Worm (Caenorhabditis elegans) whole organism, L4 larva: ENCODE data around the gene F35G2.1.

Experiments
- T20F7.1 ChIP-seq: fragments of 200-800 bp; sonication (Bioruptor generic); optimal IDR thresholded peaks from 2 replicates; lab custom pipeline; 2018; ENCODE audit warnings: mild to moderate bottlenecking, missing genetic modification characterization, missing compliant biosample characterization
- aha-1 ChIP-seq: fragments of 150-350 bp; peaks from one replicate; lab custom pipeline; 2014; ENCODE audit warnings: missing biosample characterization, missing genetic modification characterization
- ceh-20 ChIP-seq: fragments of 200-800 bp; sonication (Bioruptor generic); IDR thresholded peaks from 2 replicates; pipeline ENCODE4 v1.3.6; 2022; ENCODE audit warnings: missing genetic modification reagents, missing genetic modification characterization, missing compliant biosample characterization
- ceh-82 ChIP-seq: sonication (generic microtip); optimal IDR thresholded peaks from 2 replicates; lab custom pipeline; 2017; ENCODE audit warnings: missing biosample characterization, missing genetic modification characterization
- ctbp-1 ChIP-seq: fragments of 200-800 bp; sonication (Bioruptor generic); IDR thresholded peaks from 2 replicates; pipeline ENCODE4 v1.3.6; 2022; ENCODE audit warnings: missing genetic modification reagents, missing genetic modification characterization, missing compliant biosample characterization
- daf-16 ChIP-seq, 3 experiments: sonication (generic microtip); optimal IDR thresholded peaks; 2 replicates each; lab custom pipeline; 2016 to 2017; ENCODE audit warnings: missing genetic modification characterization in 3 of 3, missing genetic modification reagents in 3 of 3, mild to moderate bottlenecking in 2 of 3, missing compliant biosample characterization in 2 of 3, missing biosample characterization in 1 of 3, moderate library complexity in 1 of 3
- dmd-6 ChIP-seq: fragments of 200-800 bp; sonication (Bioruptor generic); IDR thresholded peaks from 2 replicates; pipeline ENCODE4 v1.3.6; 2022; ENCODE audit warnings: missing genetic modification reagents, missing genetic modification characterization, missing compliant biosample characterization
- dpl-1 ChIP-seq: fragments of 150-350 bp; optimal IDR thresholded peaks from 2 replicates; lab custom pipeline; 2014; ENCODE audit warnings: missing biosample characterization, missing genetic modification reagents, missing genetic modification characterization
- duxl-1 ChIP-seq: sonication (generic microtip); optimal IDR thresholded peaks from 2 replicates; lab custom pipeline; 2016; ENCODE audit warnings: mild to moderate bottlenecking, missing genetic modification characterization, moderate library complexity, missing compliant biosample characterization; ENCODE audit not compliant: poor library complexity
- dve-1 ChIP-seq: sonication (generic microtip); optimal IDR thresholded peaks from 2 replicates; lab custom pipeline; 2017; ENCODE audit warnings: antibody characterized with exemption, mild to moderate bottlenecking, missing genetic modification characterization, missing compliant biosample characterization; ENCODE audit not compliant: insufficient read depth
- egl-27 ChIP-seq: sonication (generic microtip); optimal IDR thresholded peaks from 3 replicates; lab custom pipeline; 2017; ENCODE audit warnings: missing biosample characterization, missing genetic modification reagents, missing genetic modification characterization
- egl-43 ChIP-seq: fragments of 200-800 bp; sonication (Bioruptor generic); IDR thresholded peaks from 2 replicates; pipeline ENCODE4 v1.3.6; 2022; ENCODE audit warnings: missing genetic modification reagents, missing genetic modification characterization, missing compliant biosample characterization
- hif-1 ChIP-seq, 2 experiments: sonication (generic microtip); optimal IDR thresholded peaks; 2 replicates each; lab custom pipeline; 2016 to 2017; ENCODE audit warnings: missing compliant biosample characterization in 2 of 2, missing genetic modification characterization in 2 of 2, missing genetic modification reagents in 2 of 2, missing genotype in 2 of 2, mild to moderate bottlenecking in 1 of 2
- hlh-11 ChIP-seq: fragments of 200-800 bp; sonication (Bioruptor generic); optimal IDR thresholded peaks from 2 replicates; lab custom pipeline; 2018; ENCODE audit warnings: mild to moderate bottlenecking, missing genetic modification characterization, missing compliant biosample characterization
- hlh-30 ChIP-seq: sonication (generic microtip); optimal IDR thresholded peaks from 2 replicates; lab custom pipeline; 2017; ENCODE audit warnings: antibody characterized with exemption, mild to moderate bottlenecking, missing genetic modification characterization, missing compliant biosample characterization; ENCODE audit not compliant: insufficient read depth
- hmg-1.1 ChIP-seq: fragments of 200-800 bp; sonication (Bioruptor generic); IDR thresholded peaks from 2 replicates; pipeline ENCODE4 v1.3.6; 2022; ENCODE audit warnings: missing genetic modification reagents, missing genetic modification characterization, missing compliant biosample characterization
- lin-1 ChIP-seq: fragments of 200-800 bp; sonication (Bioruptor generic); IDR thresholded peaks from 2 replicates; pipeline ENCODE4 v1.3.6; 2022; ENCODE audit warnings: missing genetic modification reagents, missing genetic modification characterization, missing compliant biosample characterization
- lin-13 ChIP-seq: fragments of 150-350 bp; optimal IDR thresholded peaks from 2 replicates; lab custom pipeline; 2014; ENCODE audit warnings: missing biosample characterization, missing genetic modification reagents, missing genetic modification characterization
- mdl-1 ChIP-seq, 2 experiments: fragments of 150-350 bp in 1 of 2; sonication (generic microtip) in 1 of 2; optimal IDR thresholded peaks; 2 replicates each; lab custom pipeline; 2014 to 2017; ENCODE audit warnings: missing biosample characterization in 2 of 2, missing genetic modification characterization in 2 of 2
- mep-1 ChIP-seq: fragments of 150-350 bp; sonication (generic microtip); optimal IDR thresholded peaks from 3 replicates; lab custom pipeline; 2014; ENCODE audit warnings: missing biosample characterization, missing genetic modification characterization
- mes-2 ChIP-seq: sonication (generic microtip); optimal IDR thresholded peaks from 2 replicates; lab custom pipeline; 2016; ENCODE audit warnings: missing genotype, mild to moderate bottlenecking, missing genetic modification characterization, missing compliant biosample characterization; ENCODE audit not compliant: poor library complexity, severe bottlenecking
- mxl-2 ChIP-seq: fragments of 200-800 bp; sonication (Bioruptor generic); conservative IDR thresholded peaks from 2 replicates; pipeline ENCODE4 v1.3.6; 2022; ENCODE audit warnings: missing genetic modification reagents, missing genetic modification characterization, missing compliant biosample characterization
- nhr-11 ChIP-seq: fragments of 150-350 bp; optimal IDR thresholded peaks from 2 replicates; lab custom pipeline; 2014; ENCODE audit warnings: missing biosample characterization, missing genetic modification characterization
- nhr-237 ChIP-seq: sonication (generic microtip); optimal IDR thresholded peaks from 2 replicates; lab custom pipeline; 2017; ENCODE audit warnings: missing biosample characterization, missing genetic modification characterization
- nhr-28 ChIP-seq: fragments of 150-350 bp; optimal IDR thresholded peaks from 2 replicates; lab custom pipeline; 2014; ENCODE audit warnings: missing biosample characterization, missing genetic modification characterization
- nhr-48 ChIP-seq: sonication (generic microtip); optimal IDR thresholded peaks from 2 replicates; lab custom pipeline; 2016; ENCODE audit warnings: mild to moderate bottlenecking, missing genetic modification characterization, missing compliant biosample characterization
- nhr-77 ChIP-seq: fragments of 150-350 bp; optimal IDR thresholded peaks from 2 replicates; lab custom pipeline; 2014; ENCODE audit warnings: missing biosample characterization, missing genetic modification characterization
- php-3 ChIP-seq: fragments of 200-800 bp; sonication (Bioruptor generic); IDR thresholded peaks from 2 replicates; pipeline ENCODE4 v1.3.6; 2022; ENCODE audit warnings: missing genetic modification reagents, missing genetic modification characterization, missing compliant biosample characterization
- pqm-1 ChIP-seq: sonication (generic microtip); optimal IDR thresholded peaks from 2 replicates; lab custom pipeline; 2017; ENCODE audit warnings: missing biosample characterization, missing genetic modification characterization
- set-16 ChIP-seq: fragments of 200-800 bp; sonication (Bioruptor generic); IDR thresholded peaks from 2 replicates; pipeline ENCODE4 v1.3.6; 2022; ENCODE audit warnings: missing genetic modification reagents, missing genetic modification characterization, missing compliant biosample characterization
- spr-3 ChIP-seq: fragments of 200-800 bp; sonication (Bioruptor generic); optimal IDR thresholded peaks from 2 replicates; lab custom pipeline; 2018; ENCODE audit warnings: mild to moderate bottlenecking, missing genetic modification characterization, missing compliant biosample characterization
- unc-39 ChIP-seq: sonication (generic microtip); optimal IDR thresholded peaks from 2 replicates; lab custom pipeline; 2017; ENCODE audit warnings: missing biosample characterization, missing genetic modification characterization
- unc-62 ChIP-seq, 3 experiments: fragments of 150-350 bp in 1 of 3; sonication (generic microtip); optimal IDR thresholded peaks in 2 of 3; peaks in 1 of 3; 1 replicate in 1 of 3; 2 replicates in 2 of 3; lab custom pipeline; 2014 to 2017; ENCODE audit warnings: missing biosample characterization in 3 of 3, missing genetic modification characterization in 3 of 3, missing genetic modification reagents in 3 of 3, missing genotype in 1 of 3
- ztf-11 ChIP-seq: fragments of 150-350 bp; optimal IDR thresholded peaks from 2 replicates; lab custom pipeline; 2014; ENCODE audit warnings: missing biosample characterization, missing genetic modification characterization
- ztf-7 ChIP-seq: fragments of 150-350 bp; optimal IDR thresholded peaks from 2 replicates; lab custom pipeline; 2014; ENCODE audit warnings: missing biosample characterization, missing genetic modification characterization

F35G2.1 gene

ce11 chrIV:12196608-12197007, 6.4 kb upstream of the F35G2.1 start (continued):
- TF ChIP-seq ceh-20 (GFP tag; lab: Robert Waterston, UW) (no peak), mes-2 (tag; lab: Kevin White, UChicago) (no peak), egl-27 (tag; lab: Kevin White, UChicago) (no peak), mxl-2 (GFP tag; lab: Robert Waterston, UW) (no peak), lin-13 (GFP tag; lab: Kevin White, UChicago) (no peak), pqm-1 (peak; percentile 49), nhr-11 (tag; lab: Kevin White, UChicago) (no peak), unc-39 (tag; lab: Kevin White, UChicago) (no peak), php-3 (GFP tag; lab: Robert Waterston, UW) (no peak), dpl-1 (GFP tag; lab: Kevin White, UChicago) (no peak), spr-3 (GFP tag; lab: Kevin White, UChicago) (no peak), dve-1 (tag; lab: Kevin White, UChicago) (peak; percentile 17), aha-1 (tag; lab: Kevin White, UChicago) (peak; percentile 76), unc-62 (GFP tag; optimal IDR thresholded peaks at IDR 0.05 in 1 of 2; lab: Kevin White, UChicago) (peak in 1 of 2 experiments; percentile 74), unc-62 (tag; optimal IDR thresholded peaks at IDR 0.05; lab: Kevin White, UChicago) (no peak), ztf-7 (tag; lab: Kevin White, UChicago) (no peak), T20F7.1 (GFP tag; lab: Kevin White, UChicago) (no peak), set-16 (GFP tag; lab: Robert Waterston, UW) (no peak), duxl-1 (tag; lab: Kevin White, UChicago) (no peak), ceh-82 (no peak), daf-16 (GFP tag; optimal IDR thresholded peaks at IDR 0.05; lab: Kevin White, UChicago) (no peak), daf-16 (tag; optimal IDR thresholded peaks at IDR 0.05; lab: Kevin White, UChicago) (peak; percentile 90), ctbp-1 (GFP tag; lab: Robert Waterston, UW) (no peak), nhr-237 (tag; lab: Kevin White, UChicago) (no peak), hmg-1.1 (GFP tag; lab: Robert Waterston, UW) (no peak)

ce11 chrIV:12197679-12198078, 5.4 kb upstream of the F35G2.1 start:
- TF ChIP-seq nhr-28 (tag; lab: Kevin White, UChicago) (peak; percentile 57), nhr-48 (tag; lab: Kevin White, UChicago) (peak; percentile 2), spr-3 (GFP tag; lab: Kevin White, UChicago) (no peak), pqm-1 (peak; percentile 68), hlh-11 (tag; lab: Kevin White, UChicago) (peak; percentile 80), nhr-77 (peak; percentile 25), daf-16 (GFP tag; optimal IDR thresholded peaks at IDR 0.05; lab: Kevin White, UChicago) (peak in 1 of 2 experiments; percentile 33), daf-16 (tag; optimal IDR thresholded peaks at IDR 0.05; lab: Kevin White, UChicago) (peak; percentile 78), mdl-1 (tag; optimal IDR thresholded peaks at IDR 0.05; lab: Kevin White, UChicago) (peak in 1 of 2 experiments; percentile 28), ztf-11 (no peak), dmd-6 (GFP tag; lab: Robert Waterston, UW) (peak; percentile 75), T20F7.1 (GFP tag; lab: Kevin White, UChicago) (peak; percentile 26), mes-2 (tag; lab: Kevin White, UChicago) (peak; percentile 18), hif-1 (tag; optimal IDR thresholded peaks at IDR 0.05; lab: Kevin White, UChicago) (peak in 1 of 2 experiments; percentile 13), php-3 (GFP tag; lab: Robert Waterston, UW) (no peak), dve-1 (tag; lab: Kevin White, UChicago) (peak; percentile 66), unc-39 (tag; lab: Kevin White, UChicago) (no peak), lin-1 (GFP tag; lab: Robert Waterston, UW) (0 out of 2 replicates have a peak, but pooled peaks have one; percentile 32), unc-62 (GFP tag; optimal IDR thresholded peaks at IDR 0.05 in 1 of 2; lab: Kevin White, UChicago) (peak; percentile 1 to 45), unc-62 (tag; optimal IDR thresholded peaks at IDR 0.05; lab: Kevin White, UChicago) (no peak), mep-1 (tag; lab: Kevin White, UChicago) (peak; percentile 19), hlh-30 (tag; lab: Kevin White, UChicago) (peak; percentile 25), egl-43 (GFP tag; lab: Robert Waterston, UW) (no peak)
